Worm (Caenorhabditis elegans): ENCODE results near the gene lgc-20.

lgc-20 gene

ce11 chrII:11345570-11346029 is 2.2 kb upstream of the lgc-20 start, which contains the start of gene nduf-11 (continued):
- no peak for TF ChIP-seq sox-2 (GFP tag; IDR thresholded peaks at IDR 0.05)
- TF ChIP-seq ets-4 (tag; optimal IDR thresholded peaks at IDR 0.05): no peak
- no peak for TF ChIP-seq sdc-2 (tag; optimal IDR thresholded peaks at IDR 0.05)
- TF ChIP-seq ceh-31 (tag; optimal IDR thresholded peaks at IDR 0.05): peak; percentile 59
- no peak for TF ChIP-seq pros-1 (tag; optimal IDR thresholded peaks at IDR 0.05)
- TF ChIP-seq pat-9 (tag; optimal IDR thresholded peaks at IDR 0.05): peak; percentile 18
- peak; percentile 55 for TF ChIP-seq dve-1 (tag; optimal IDR thresholded peaks at IDR 0.05)
- no peak for TF ChIP-seq pag-3 (tag; optimal IDR thresholded peaks at IDR 0.05; ENCODE audit: borderline replicate concordance)
- TF ChIP-seq ceh-45 (GFP tag; IDR thresholded peaks at IDR 0.05): no peak
- TF ChIP-seq lin-11 (tag; optimal IDR thresholded peaks at IDR 0.05): peak; percentile 29
- TF ChIP-seq ttx-3 (tag; optimal IDR thresholded peaks at IDR 0.05): peak; percentile 44
- TF ChIP-seq unc-3 (GFP tag; conservative IDR thresholded peaks at IDR 0.05): no peak
- peak; percentile 48 for TF ChIP-seq unc-3 (tag; optimal IDR thresholded peaks at IDR 0.05)
- peak; percentile 9 for TF ChIP-seq pha-2 (tag; optimal IDR thresholded peaks at IDR 0.05)
- peak; percentile 11 for TF ChIP-seq gmeb-2 (tag; optimal IDR thresholded peaks at IDR 0.05)
- peak; percentile 31 for TF ChIP-seq ceh-18 (tag; optimal IDR thresholded peaks at IDR 0.05)
- no peak for TF ChIP-seq pha-4 (tag; optimal IDR thresholded peaks at IDR 0.05)
- peak; percentile 25 for TF ChIP-seq C38D4.7 (GFP tag; optimal IDR thresholded peaks at IDR 0.05)
- no peak for TF ChIP-seq K02D7.2 (tag; optimal IDR thresholded peaks at IDR 0.05)
- TF ChIP-seq Y22D7AL.16 (tag; optimal IDR thresholded peaks at IDR 0.05): peak; percentile 0
- TF ChIP-seq fax-1 (tag; optimal IDR thresholded peaks at IDR 0.05): peak; percentile 19
- TF ChIP-seq ceh-48 (tag; optimal IDR thresholded peaks at IDR 0.05): peak; percentile 29
- TF ChIP-seq mec-3 (tag; optimal IDR thresholded peaks at IDR 0.05; ENCODE audit: borderline replicate concordance): no peak
- TF ChIP-seq hlh-13 (GFP tag; optimal IDR thresholded peaks at IDR 0.05): no peak
- no peak for TF ChIP-seq ceh-19 (GFP tag; optimal IDR thresholded peaks at IDR 0.05)

DNA sequence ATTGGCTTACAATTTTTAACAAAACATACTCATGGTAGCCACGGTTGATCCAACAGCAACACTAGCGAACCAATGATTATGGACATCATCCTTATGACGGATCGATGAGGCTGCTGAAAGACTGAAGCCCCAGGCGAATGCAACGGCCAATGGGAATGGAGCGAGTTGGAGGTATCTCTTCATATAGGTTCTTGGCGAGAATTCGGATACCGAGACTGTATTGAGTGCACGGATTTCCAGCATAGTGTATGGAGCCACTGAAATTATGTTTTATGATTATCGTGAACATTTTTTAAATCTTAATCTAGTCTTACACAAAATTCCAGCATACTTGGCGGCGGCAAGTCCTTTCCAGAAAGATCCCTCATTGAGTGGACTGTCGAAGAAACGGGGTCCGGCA is 1.1 kb upstream of the lgc-20 start:
- no peak for TF ChIP-seq ceh-9 (tag; optimal IDR thresholded peaks at IDR 0.05)
- TF ChIP-seq pag-3 (tag; optimal IDR thresholded peaks at IDR 0.05; ENCODE audit: borderline replicate concordance): no peak
- TF ChIP-seq pqm-1 (tag; optimal IDR thresholded peaks at IDR 0.05): no peak
- TF ChIP-seq fkh-10 (GFP tag; optimal IDR thresholded peaks at IDR 0.05): no peak
- no peak for TF ChIP-seq F13H6.1 (tag; optimal IDR thresholded peaks at IDR 0.05)
- no peak for TF ChIP-seq ceh-34 (tag; optimal IDR thresholded peaks at IDR 0.05)
- no peak for TF ChIP-seq pha-2 (tag; optimal IDR thresholded peaks at IDR 0.05)
- TF ChIP-seq K09A11.1 (tag; optimal IDR thresholded peaks at IDR 0.05; ENCODE audit: insufficient read depth): no peak
- no peak for TF ChIP-seq C38D4.7 (GFP tag; optimal IDR thresholded peaks at IDR 0.05)
- TF ChIP-seq hlh-6 (tag; optimal IDR thresholded peaks at IDR 0.05): no peak
- TF ChIP-seq lim-6 (tag; optimal IDR thresholded peaks at IDR 0.05): no peak

- no peak for TF ChIP-seq npax-4 (tag; optimal IDR thresholded peaks at IDR 0.05)
- no peak for TF ChIP-seq hlh-13 (GFP tag; optimal IDR thresholded peaks at IDR 0.05)
- no peak for TF ChIP-seq nhr-232 (tag; optimal IDR thresholded peaks at IDR 0.05)
- TF ChIP-seq ceh-6 (GFP tag; optimal IDR thresholded peaks at IDR 0.05): no peak
- TF ChIP-seq C08G9.2 (tag; optimal IDR thresholded peaks at IDR 0.05): no peak
- TF ChIP-seq pqm-1 (tag; optimal IDR thresholded peaks at IDR 0.05): no peak
- TF ChIP-seq ztf-16 (tag; optimal IDR thresholded peaks at IDR 0.05): no peak
- no peak for TF ChIP-seq fkh-10 (GFP tag; optimal IDR thresholded peaks at IDR 0.05)
- TF ChIP-seq hlh-8 (tag; optimal IDR thresholded peaks at IDR 0.05): no peak
- TF ChIP-seq elt-2 (tag; optimal IDR thresholded peaks at IDR 0.05): no peak
- no peak for TF ChIP-seq dmd-4 (tag; optimal IDR thresholded peaks at IDR 0.05; ENCODE audit: borderline replicate concordance)
- TF ChIP-seq sox-4 (tag; optimal IDR thresholded peaks at IDR 0.05): no peak
Observed at ce11 chrII:11339507-11339906, 3.9 kb downstream of the lgc-20 start, which contains the start of gene rmd-3. TSS of gene rmd-3 (minus strand) at chrII:11339607.

All from whole organism, late embryonic.